Worm (Caenorhabditis elegans): ENCODE data around the gene kgb-1.
A peak's percentile ranks its signal among the peaks of the same experiment; 100 is the strongest.

Gene kgb-1

ce11 chrIV:378838-379237 is 31.0 kb downstream of the kgb-1 start:
- TF ChIP-seq ceh-20 (GFP tag; IDR thresholded peaks at IDR 0.05), result no peak
- peak; percentile 36 for TF ChIP-seq mxl-3 (GFP tag; optimal IDR thresholded peaks at IDR 0.05)
- peak; percentile 38 for TF ChIP-seq nhr-11 (tag; optimal IDR thresholded peaks at IDR 0.05)

- TF ChIP-seq dve-1 (tag; optimal IDR thresholded peaks at IDR 0.05; ENCODE audit: insufficient read depth), result peak; percentile 15
- TF ChIP-seq nhr-41 (GFP tag; IDR thresholded peaks at IDR 0.05), result no peak
- TF ChIP-seq attf-4 (tag; optimal IDR thresholded peaks at IDR 0.05), result no peak
- TF ChIP-seq lim-7 (GFP tag; IDR thresholded peaks at IDR 0.05), result no peak
- TF ChIP-seq lin-38 (GFP tag; IDR thresholded peaks at IDR 0.05), result peak; percentile 32; the same call in 1 of the 2 replicates
- TF ChIP-seq ZK546.5 (tag; optimal IDR thresholded peaks at IDR 0.05), result no peak
- TF ChIP-seq T20F7.1 (GFP tag; optimal IDR thresholded peaks at IDR 0.05), result no peak
- TF ChIP-seq tag-97 (GFP tag; IDR thresholded peaks at IDR 0.05), result no peak
- no peak for TF ChIP-seq Y5F2A.4 (GFP tag; optimal IDR thresholded peaks at IDR 0.05)
- TF ChIP-seq pqm-1 (tag; optimal IDR thresholded peaks at IDR 0.05), result peak; percentile 69
- no peak for TF ChIP-seq zfp-2 (tag; optimal IDR thresholded peaks at IDR 0.05)
- peak; percentile 32 for TF ChIP-seq hlh-30 (tag; optimal IDR thresholded peaks at IDR 0.05; ENCODE audit: insufficient read depth)
- TF ChIP-seq daf-8 (GFP tag; IDR thresholded peaks at IDR 0.05), result no peak
- no peak for TF ChIP-seq saeg-2 (GFP tag; IDR thresholded peaks at IDR 0.05)
- TF ChIP-seq pha-4 (GFP tag; IDR thresholded peaks at IDR 0.05), result no peak
- TF ChIP-seq pha-4 (tag; optimal IDR thresholded peaks at IDR 0.05), result no peak
- no peak for TF ChIP-seq ceh-82 (tag; optimal IDR thresholded peaks at IDR 0.05)
- no peak for TF ChIP-seq F37D6.2 (tag; optimal IDR thresholded peaks at IDR 0.05)
- TF ChIP-seq fkh-10 (GFP tag; optimal IDR thresholded peaks at IDR 0.05), result no peak
- TF ChIP-seq aha-1 (tag), result no peak
- TF ChIP-seq mep-1 (tag; optimal IDR thresholded peaks at IDR 0.05), result no peak
- TF ChIP-seq zip-11 (GFP tag; IDR thresholded peaks at IDR 0.05), result no peak
- TF ChIP-seq ceh-20 (GFP tag; IDR thresholded peaks at IDR 0.05), result no peak
- no peak for TF ChIP-seq ztf-7 (tag; optimal IDR thresholded peaks at IDR 0.05)
- peak; percentile 43; the same call in 1 of the 2 replicates for TF ChIP-seq dmd-6 (GFP tag; IDR thresholded peaks at IDR 0.05)
- no peak for TF ChIP-seq nhr-6 (tag; optimal IDR thresholded peaks at IDR 0.05)
- no peak for TF ChIP-seq php-3 (GFP tag; IDR thresholded peaks at IDR 0.05)
- peak; percentile 32 for TF ChIP-seq hlh-11 (tag; optimal IDR thresholded peaks at IDR 0.05)
- no peak for TF ChIP-seq jun-1 (tag; optimal IDR thresholded peaks at IDR 0.05)
- no peak for TF ChIP-seq daf-16 (GFP tag; optimal IDR thresholded peaks at IDR 0.05)
- peak; percentile 81 for TF ChIP-seq daf-16 (tag; optimal IDR thresholded peaks at IDR 0.05)
- TF ChIP-seq tra-1 (GFP tag; IDR thresholded peaks at IDR 0.05), result no peak
- TF ChIP-seq ceh-32 (tag; optimal IDR thresholded peaks at IDR 0.05; ENCODE audit: poor library complexity), result no peak
- TF ChIP-seq lin-13 (GFP tag; optimal IDR thresholded peaks at IDR 0.05), result no peak
- TF ChIP-seq duxl-1 (tag; optimal IDR thresholded peaks at IDR 0.05; ENCODE audit: poor library complexity), result no peak
Measured at ce11 chrIV:378367-378766, 31.5 kb downstream of the kgb-1 start.

ce11 chrIV:377791-378190 is 32.0 kb downstream of the kgb-1 start:
- TF ChIP-seq T26A8.4 (GFP tag; IDR thresholded peaks at IDR 0.05) (no peak), lsy-2 (tag; optimal IDR thresholded peaks at IDR 0.05) (no peak), lin-13 (GFP tag; optimal IDR thresholded peaks at IDR 0.05) (no peak), duxl-1 (tag; optimal IDR thresholded peaks at IDR 0.05; ENCODE audit: poor library complexity) (no peak), ceh-28 (tag; optimal IDR thresholded peaks at IDR 0.05) (no peak), vab-7 (GFP tag; IDR thresholded peaks at IDR 0.05) (no peak), set-16 (GFP tag; IDR thresholded peaks at IDR 0.05) (no peak), spr-1 (tag; optimal IDR thresholded peaks at IDR 0.05) (no peak), aha-1 (tag) (no peak)
